Worm (Caenorhabditis elegans) whole organism, young adult: ENCODE data around the gene T05B9.1.
A peak's percentile ranks its signal among the peaks of the same experiment; 100 is the strongest.

Experiments used
- B0019.2 ChIP-seq: fragments of 200-800 bp; sonication (Bioruptor generic); conservative IDR thresholded peaks from 2 replicates; pipeline ENCODE4 v1.3.6; 2022; ENCODE audit warnings: missing genetic modification reagents, missing genetic modification characterization, missing compliant biosample characterization
- C06A6.2 ChIP-seq: fragments of 200-800 bp; sonication (Bioruptor generic); conservative IDR thresholded peaks from 2 replicates; pipeline ENCODE4 v1.3.6; 2022; ENCODE audit warnings: missing genetic modification characterization, missing compliant biosample characterization
- F10E7.11 ChIP-seq: sonication (generic microtip); optimal IDR thresholded peaks from 2 replicates; lab custom pipeline; 2017; ENCODE audit warnings: mild to moderate bottlenecking, missing genetic modification characterization, moderate library complexity, missing compliant biosample characterization
- F39B2.1 ChIP-seq: fragments of 200-800 bp; sonication (Bioruptor generic); IDR thresholded peaks from 2 replicates; pipeline ENCODE4 v1.3.6; 2022; ENCODE audit warnings: missing genetic modification reagents, missing genetic modification characterization, missing compliant biosample characterization
- K11D2.4 ChIP-seq: fragments of 200-800 bp; sonication (Bioruptor generic); IDR thresholded peaks from 2 replicates; pipeline ENCODE4 v1.3.6; 2022; ENCODE audit warnings: missing genetic modification reagents, missing genetic modification characterization, missing compliant biosample characterization
- T07F8.4 ChIP-seq: sonication (generic microtip); optimal IDR thresholded peaks from 2 replicates; lab custom pipeline; 2016; ENCODE audit warnings: mild to moderate bottlenecking, missing genetic modification characterization, moderate library complexity, missing compliant biosample characterization
- T26A5.8 ChIP-seq: sonication (generic microtip); optimal IDR thresholded peaks from 2 replicates; lab custom pipeline; 2016; ENCODE audit warnings: missing genetic modification characterization, missing compliant biosample characterization
- attf-3 ChIP-seq: fragments of 200-800 bp; sonication (Bioruptor generic); conservative IDR thresholded peaks from 2 replicates; pipeline ENCODE4 v1.3.6; 2022; ENCODE audit warnings: missing genetic modification reagents, missing genetic modification characterization, missing compliant biosample characterization
- ccch-3 ChIP-seq: fragments of 200-800 bp; sonication (Bioruptor generic); optimal IDR thresholded peaks from 2 replicates; lab custom pipeline; 2018; ENCODE audit warnings: mild to moderate bottlenecking, missing genetic modification characterization, missing compliant biosample characterization
- ceh-27 ChIP-seq: fragments of 200-800 bp; sonication (Bioruptor generic); optimal IDR thresholded peaks from 2 replicates; lab custom pipeline; 2018; ENCODE audit warnings: mild to moderate bottlenecking, missing genetic modification characterization, moderate library complexity, missing compliant biosample characterization
- ceh-91 ChIP-seq: fragments of 200-800 bp; sonication (Bioruptor generic); IDR thresholded peaks from 2 replicates; pipeline ENCODE4 v1.3.6; 2022; ENCODE audit warnings: missing genetic modification reagents, missing genetic modification characterization, missing compliant biosample characterization
- die-1 ChIP-seq: sonication (generic microtip); optimal IDR thresholded peaks from 2 replicates; lab custom pipeline; 2016; ENCODE audit warnings: missing genotype, mild to moderate bottlenecking, missing genetic modification characterization, missing compliant biosample characterization
- dpff-1 ChIP-seq: sonication (generic microtip); optimal IDR thresholded peaks from 2 replicates; lab custom pipeline; 2017; ENCODE audit warnings: mild to moderate bottlenecking, missing genetic modification characterization, missing compliant biosample characterization
- dpl-1 ChIP-seq: fragments of 150-350 bp; optimal IDR thresholded peaks from 2 replicates; lab custom pipeline; 2014; ENCODE audit warnings: missing biosample characterization, missing genetic modification reagents, missing genetic modification characterization
- efl-1 ChIP-seq: fragments of 150-350 bp; optimal IDR thresholded peaks from 2 replicates; lab custom pipeline; 2014; ENCODE audit warnings: missing biosample characterization, missing genetic modification reagents, missing genetic modification characterization
- egl-44 ChIP-seq: fragments of 200-800 bp; sonication (Bioruptor generic); IDR thresholded peaks from 2 replicates; pipeline ENCODE4 v1.3.6; 2022; ENCODE audit warnings: missing genetic modification reagents, missing genetic modification characterization, missing compliant biosample characterization
- ekl-4 ChIP-seq: fragments of 200-800 bp; sonication (Bioruptor generic); IDR thresholded peaks from 2 replicates; pipeline ENCODE4 v1.3.6; 2022; ENCODE audit warnings: missing genetic modification reagents, missing genetic modification characterization, missing compliant biosample characterization
- ets-4 ChIP-seq: fragments of 200-800 bp; sonication (Bioruptor generic); optimal IDR thresholded peaks from 2 replicates; lab custom pipeline; 2018; ENCODE audit warnings: mild to moderate bottlenecking, missing genetic modification characterization, missing compliant biosample characterization
- gei-17 ChIP-seq: fragments of 200-800 bp; sonication (Bioruptor generic); optimal IDR thresholded peaks from 2 replicates; lab custom pipeline; 2018; ENCODE audit warnings: mild to moderate bottlenecking, missing genetic modification characterization, missing compliant biosample characterization
- him-1 ChIP-seq: sonication (generic microtip); optimal IDR thresholded peaks from 2 replicates; lab custom pipeline; 2016; ENCODE audit warnings: missing genotype, missing genetic modification reagents, missing genetic modification characterization, missing compliant biosample characterization
- hlh-12 ChIP-seq: sonication (generic microtip); optimal IDR thresholded peaks from 2 replicates; lab custom pipeline; 2016; ENCODE audit warnings: missing genetic modification characterization, missing compliant biosample characterization
- hmg-1.2 ChIP-seq: fragments of 200-800 bp; sonication (Bioruptor generic); IDR thresholded peaks from 2 replicates; pipeline ENCODE4 v1.3.6; 2022; ENCODE audit warnings: missing genetic modification reagents, missing genetic modification characterization, missing compliant biosample characterization
- hmg-20 ChIP-seq: fragments of 200-800 bp; sonication (Bioruptor generic); IDR thresholded peaks from 2 replicates; pipeline ENCODE4 v1.3.6; 2022; ENCODE audit warnings: missing genetic modification reagents, missing genetic modification characterization, missing compliant biosample characterization
- hrde-1 ChIP-seq: sonication (generic microtip); optimal IDR thresholded peaks from 2 replicates; lab custom pipeline; 2016; ENCODE audit warnings: missing genetic modification characterization, mild to moderate bottlenecking, missing compliant biosample characterization, moderate library complexity, missing genotype, missing genetic modification reagents, borderline replicate concordance
- let-607 ChIP-seq, 2 experiments: fragments of 200-800 bp in 1 of 2; sonication (Bioruptor generic) in 1 of 2; sonication (generic microtip) in 1 of 2; optimal IDR thresholded peaks; 2 replicates each; lab custom pipeline; 2016 to 2018; ENCODE audit warnings: mild to moderate bottlenecking in 2 of 2, missing compliant biosample characterization in 2 of 2, missing genetic modification characterization in 2 of 2, moderate library complexity in 2 of 2, missing genotype in 1 of 2
- lin-40 ChIP-seq: sonication (generic microtip); optimal IDR thresholded peaks from 2 replicates; lab custom pipeline; 2016; ENCODE audit warnings: missing genetic modification characterization, mild to moderate bottlenecking, missing compliant biosample characterization, missing genotype, missing genetic modification reagents
- lin-54 ChIP-seq: fragments of 200-800 bp; sonication (Bioruptor generic); optimal IDR thresholded peaks from 2 replicates; lab custom pipeline; 2018; ENCODE audit warnings: mild to moderate bottlenecking, missing genetic modification characterization, missing compliant biosample characterization
- lsl-1 ChIP-seq: fragments of 200-800 bp; sonication (Bioruptor generic); optimal IDR thresholded peaks from 2 replicates; lab custom pipeline; 2018; ENCODE audit warnings: mild to moderate bottlenecking, missing genetic modification characterization, moderate library complexity, missing compliant biosample characterization
- madf-10 ChIP-seq: sonication (generic microtip); optimal IDR thresholded peaks from 2 replicates; lab custom pipeline; 2016; ENCODE audit warnings: mild to moderate bottlenecking, missing genetic modification characterization, missing compliant biosample characterization
- madf-6 ChIP-seq: fragments of 200-800 bp; sonication (Bioruptor generic); IDR thresholded peaks from 2 replicates; pipeline ENCODE4 v1.3.6; 2022; ENCODE audit warnings: missing genetic modification reagents, missing genetic modification characterization, missing compliant biosample characterization
- mel-28 ChIP-seq: sonication (generic microtip); optimal IDR thresholded peaks from 2 replicates; lab custom pipeline; 2016; ENCODE audit warnings: borderline replicate concordance, mild to moderate bottlenecking, missing genetic modification characterization, missing compliant biosample characterization
- mxl-1 ChIP-seq: sonication (generic microtip); optimal IDR thresholded peaks from 2 replicates; lab custom pipeline; 2016; ENCODE audit warnings: missing genetic modification characterization, missing compliant biosample characterization
- pha-4 ChIP-seq: fragments of 150-350 bp; sonication (generic microtip); optimal IDR thresholded peaks from 2 replicates; lab custom pipeline; 2014; ENCODE audit warnings: missing biosample characterization, missing genetic modification reagents, missing genetic modification characterization
- rcor-1 ChIP-seq: fragments of 200-800 bp; sonication (Bioruptor generic); IDR thresholded peaks from 2 replicates; pipeline ENCODE4 v1.3.6; 2022; ENCODE audit warnings: missing genetic modification reagents, missing genetic modification characterization, missing compliant biosample characterization
- rec-8 ChIP-seq, 2 experiments: sonication (generic microtip); optimal IDR thresholded peaks; 2 replicates each; lab custom pipeline; 2016; ENCODE audit warnings: mild to moderate bottlenecking in 2 of 2, missing genetic modification characterization in 2 of 2, missing genetic modification reagents in 2 of 2, missing genotype in 2 of 2, missing biosample characterization in 1 of 2, missing compliant biosample characterization in 1 of 2, moderate library complexity in 1 of 2
- repo-1 ChIP-seq: sonication (generic microtip); optimal IDR thresholded peaks from 2 replicates; lab custom pipeline; 2017; ENCODE audit warnings: mild to moderate bottlenecking, missing genetic modification characterization, missing compliant biosample characterization
- snpc-1.3 ChIP-seq: sonication (generic microtip); optimal IDR thresholded peaks from 2 replicates; lab custom pipeline; 2017; ENCODE audit warnings: missing genetic modification characterization, mild to moderate bottlenecking, missing compliant biosample characterization, antibody characterized with exemption, moderate library complexity, missing genotype, missing genetic modification reagents; ENCODE audit not compliant: insufficient read depth
- snpc-3.4 ChIP-seq: sonication (generic microtip); optimal IDR thresholded peaks from 2 replicates; lab custom pipeline; 2017; ENCODE audit warnings: missing genetic modification characterization, mild to moderate bottlenecking, missing compliant biosample characterization, antibody characterized with exemption, moderate library complexity, missing genotype, missing genetic modification reagents
- snpc-4 ChIP-seq, 5 experiments: fragments of 150-350 bp in 1 of 5; sonication (generic microtip) in 4 of 5; optimal IDR thresholded peaks; 2 replicates each; lab custom pipeline; 2014 to 2018; ENCODE audit warnings: missing genetic modification characterization in 5 of 5, missing biosample characterization in 3 of 5, antibody characterized with exemption in 2 of 5, mild to moderate bottlenecking in 2 of 5, missing compliant biosample characterization in 2 of 5, missing genotype in 2 of 5, moderate library complexity in 2 of 5, missing genetic modification reagents in 1 of 5
- sptf-2 ChIP-seq: fragments of 200-800 bp; sonication (Bioruptor generic); optimal IDR thresholded peaks from 2 replicates; lab custom pipeline; 2018; ENCODE audit warnings: mild to moderate bottlenecking, missing genetic modification characterization, missing compliant biosample characterization
- unc-62 ChIP-seq: fragments of 150-350 bp; optimal IDR thresholded peaks from 2 replicates; lab custom pipeline; 2014; ENCODE audit warnings: missing biosample characterization, missing genetic modification reagents, missing genetic modification characterization
- zfh-2 ChIP-seq: fragments of 200-800 bp; sonication (Bioruptor generic); conservative IDR thresholded peaks from 2 replicates; pipeline ENCODE4 v1.3.6; 2022; ENCODE audit warnings: missing genetic modification reagents, missing genetic modification characterization, missing compliant biosample characterization
- zim-3 ChIP-seq: sonication (generic microtip); optimal IDR thresholded peaks from 2 replicates; lab custom pipeline; 2017; ENCODE audit warnings: mild to moderate bottlenecking, missing genetic modification characterization, moderate library complexity, missing compliant biosample characterization
- ztf-18 ChIP-seq: sonication (generic microtip); optimal IDR thresholded peaks from 2 replicates; lab custom pipeline; 2016; ENCODE audit warnings: missing genotype, mild to moderate bottlenecking, missing genetic modification characterization, missing compliant biosample characterization
- ztf-22 ChIP-seq: fragments of 200-800 bp; sonication (Bioruptor generic); optimal IDR thresholded peaks from 2 replicates; lab custom pipeline; 2018; ENCODE audit warnings: mild to moderate bottlenecking, missing genetic modification characterization, moderate library complexity, missing compliant biosample characterization
- ztf-6 ChIP-seq: fragments of 200-800 bp; sonication (Bioruptor generic); IDR thresholded peaks from 2 replicates; pipeline ENCODE4 v1.3.6; 2022; ENCODE audit warnings: missing genetic modification reagents, missing genetic modification characterization, missing compliant biosample characterization

T05B9.1 gene

ce11 chrII:11293433-11293832, 32.4 kb upstream of the T05B9.1 start, which contains the start of gene C47G2.4 (continued):
- TF ChIP-seq lsl-1: peak; percentile 66
- no peak for TF ChIP-seq snpc-4 (GFP tag; optimal IDR thresholded peaks at IDR 0.05; lab: Kevin White, UChicago)
- TF ChIP-seq snpc-4 (tag; optimal IDR thresholded peaks at IDR 0.05; lab: Kevin White, UChicago): peak in 3 of 4 experiments; percentile 16 to 49 (median 40)
- peak; percentile 53 for TF ChIP-seq ztf-18
- peak; percentile 55; the same call in 1 of the 2 replicates for TF ChIP-seq attf-3
- TF ChIP-seq hrde-1 (tag; lab: Kevin White, UChicago): no peak
- TF ChIP-seq C06A6.2 (GFP tag; lab: Robert Waterston, UW): no peak
- no peak for TF ChIP-seq F10E7.11 (tag; lab: Kevin White, UChicago)
- TF ChIP-seq zim-3 (tag; lab: Kevin White, UChicago): no peak
- no peak for TF ChIP-seq B0019.2 (GFP tag; lab: Robert Waterston, UW)
- TF ChIP-seq lin-54 (GFP tag; lab: Kevin White, UChicago): peak; percentile 64
- no peak for TF ChIP-seq gei-17 (GFP tag; lab: Kevin White, UChicago)
- TF ChIP-seq dpff-1 (tag; lab: Kevin White, UChicago): no peak
- TF ChIP-seq pha-4 (tag; lab: Kevin White, UChicago): no peak
- TF ChIP-seq snpc-3.4: no peak
- TF ChIP-seq rcor-1 (GFP tag; lab: Robert Waterston, UW): peak; percentile 65
- TF ChIP-seq unc-62: no peak
- TF ChIP-seq ets-4 (GFP tag; lab: Kevin White, UChicago): no peak
- TF ChIP-seq ceh-27: peak; percentile 38
- no peak for TF ChIP-seq him-1 (tag; lab: Kevin White, UChicago)
- no peak for TF ChIP-seq mel-28
- no peak for TF ChIP-seq rec-8 (tag; optimal IDR thresholded peaks at IDR 0.05; lab: Kevin White, UChicago)
- TF ChIP-seq zfh-2 (GFP tag; lab: Robert Waterston, UW): no peak
- no peak for TF ChIP-seq snpc-1.3 (tag; lab: Kevin White, UChicago)
- no peak for TF ChIP-seq sptf-2 (GFP tag; lab: Kevin White, UChicago)
- no peak for TF ChIP-seq let-607 (tag; optimal IDR thresholded peaks at IDR 0.05; lab: Kevin White, UChicago)
- TF ChIP-seq hlh-12 (tag; lab: Kevin White, UChicago): no peak
- no peak for TF ChIP-seq T07F8.4 (tag; lab: Kevin White, UChicago)
- TF ChIP-seq lin-40 (tag; lab: Kevin White, UChicago): no peak
- no peak for TF ChIP-seq die-1
- TF ChIP-seq madf-10 (tag; lab: Kevin White, UChicago): no peak
- no peak for TF ChIP-seq ztf-22 (GFP tag; lab: Kevin White, UChicago)
- no peak for TF ChIP-seq F39B2.1 (GFP tag; lab: Robert Waterston, UW)
- no peak for TF ChIP-seq hmg-20
- no peak; the same call in none of the 2 replicates for TF ChIP-seq madf-6 (GFP tag; lab: Robert Waterston, UW)

- TF ChIP-seq efl-1 (GFP tag; lab: Kevin White, UChicago) (peak; percentile 55), ccch-3 (peak; percentile 13), F10E7.11 (tag; lab: Kevin White, UChicago) (no peak), sptf-2 (GFP tag; lab: Kevin White, UChicago) (no peak), ztf-6 (GFP tag; lab: Robert Waterston, UW) (no peak), hmg-1.2 (GFP tag; lab: Robert Waterston, UW) (0 out of 2 replicates have a peak, but pooled peaks have one; percentile 8), ekl-4 (GFP tag; lab: Robert Waterston, UW) (peak; percentile 37; the same call in 1 of the 2 replicates), repo-1 (no peak), mxl-1 (tag; lab: Kevin White, UChicago) (no peak), T26A5.8 (no peak), dpl-1 (peak; percentile 25), ceh-91 (GFP tag; lab: Robert Waterston, UW) (peak; percentile 49; the same call in 1 of the 2 replicates), hrde-1 (tag; lab: Kevin White, UChicago) (peak; percentile 69), B0019.2 (GFP tag; lab: Robert Waterston, UW) (no peak), K11D2.4 (no peak), snpc-4 (GFP tag; optimal IDR thresholded peaks at IDR 0.05; lab: Kevin White, UChicago) (peak; percentile 25), snpc-4 (tag; optimal IDR thresholded peaks at IDR 0.05; lab: Kevin White, UChicago) (peak in 2 of 4 experiments; percentile 45 to 49), egl-44 (GFP tag; lab: Robert Waterston, UW) (no peak)
These were observed 29.3 kb upstream of the T05B9.1 start, which contains the start of gene C47G2.3 for ce11 chrII:11290109-11290784. Gene C47G2.3, minus strand, starts transcription at chrII:11290159.
